Fruit fly (Drosophila melanogaster): ENCODE data around the gene comt.
A peak's percentile ranks its signal among the peaks of the same experiment; 100 is the strongest.

comt gene

DNA sequence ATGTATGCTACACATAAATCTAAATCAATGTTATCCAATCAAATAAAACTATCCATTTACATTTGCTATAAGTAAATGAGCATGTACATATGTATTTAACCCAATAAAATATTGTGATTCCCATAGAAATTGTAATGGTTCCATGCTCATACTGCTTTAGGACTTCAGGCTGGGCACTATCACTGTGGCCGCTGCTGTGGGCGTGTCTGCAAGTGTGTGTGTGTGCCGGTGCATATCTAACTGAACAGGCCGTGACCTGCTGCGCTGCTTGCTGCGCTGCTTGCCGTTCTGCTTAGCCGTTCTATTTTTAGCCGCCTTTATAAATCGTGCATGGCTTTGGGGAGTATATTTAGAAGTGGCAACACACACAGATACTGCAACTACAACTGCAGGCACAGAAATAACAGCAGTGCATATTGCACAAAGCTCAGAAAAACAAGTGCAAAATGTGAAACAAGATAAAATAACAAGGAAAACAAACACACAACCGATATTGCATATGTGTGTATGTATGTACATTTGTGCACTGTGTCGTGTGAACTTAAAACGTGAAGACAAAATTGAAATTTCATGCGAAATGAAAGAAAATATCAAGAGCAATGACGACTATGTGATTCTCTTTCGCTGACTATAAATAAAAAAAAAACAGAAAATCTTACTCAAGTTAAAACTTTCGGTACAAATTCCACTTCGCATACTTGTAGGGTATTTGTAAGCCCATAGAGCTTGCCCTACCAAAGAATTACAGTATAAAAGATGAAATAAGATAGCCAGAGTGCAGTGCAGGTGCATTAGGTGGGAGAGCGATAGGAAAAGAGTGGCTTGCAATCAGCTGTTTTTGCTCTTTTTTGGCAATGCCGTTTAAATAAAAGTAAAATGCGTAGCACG lies 19.0 kb downstream of the comt start:
- TF ChIP-seq pum (GFP tag; optimal IDR thresholded peaks at IDR 0.05) (no peak), CG6254 (GFP tag; optimal IDR thresholded peaks at IDR 0.05) (no peak), CG15479 (GFP tag; optimal IDR thresholded peaks at IDR 0.05) (peak; percentile 17), cwo (GFP tag; optimal IDR thresholded peaks at IDR 0.05) (no peak), CG2129 (GFP tag; IDR thresholded peaks at IDR 0.05; ENCODE audit: partially characterized antibody) (no peak), CG13894 (tag; optimal IDR thresholded peaks at IDR 0.05) (no peak), tna (GFP tag; IDR thresholded peaks at IDR 0.05; ENCODE audit: partially characterized antibody) (no peak), tup (GFP tag; optimal IDR thresholded peaks at IDR 0.05) (no peak), CG14860 (GFP tag; IDR thresholded peaks at IDR 0.05; ENCODE audit: partially characterized antibody) (no peak), en (GFP tag; optimal IDR thresholded peaks at IDR 0.05) (no peak), chif (GFP tag; optimal IDR thresholded peaks at IDR 0.05) (no peak), Mrtf (GFP tag; IDR thresholded peaks at IDR 0.05) (no peak), emc (GFP tag; optimal IDR thresholded peaks at IDR 0.05) (no peak), cg (GFP tag; optimal IDR thresholded peaks at IDR 0.05) (peak; percentile 68), CG7928 (GFP tag; optimal IDR thresholded peaks at IDR 0.05) (no peak), ac (GFP tag; optimal IDR thresholded peaks at IDR 0.05) (no peak), Taf1 (GFP tag; IDR thresholded peaks at IDR 0.05) (no peak), otp (GFP tag; IDR thresholded peaks at IDR 0.05) (no peak), crc (GFP tag; optimal IDR thresholded peaks at IDR 0.05) (no peak), zen (tag; optimal IDR thresholded peaks at IDR 0.05) (no peak), Dref (GFP tag; IDR thresholded peaks at IDR 0.05) (no peak), CG4360 (GFP tag; IDR thresholded peaks at IDR 0.05) (no peak), run (tag; optimal IDR thresholded peaks at IDR 0.05) (no peak), CG17912 (GFP tag; optimal IDR thresholded peaks at IDR 0.05) (no peak), CG7987 (GFP tag; optimal IDR thresholded peaks at IDR 0.05) (no peak), CG4617 (GFP tag; optimal IDR thresholded peaks at IDR 0.05; ENCODE audit: borderline replicate concordance) (no peak), al (GFP tag; IDR thresholded peaks at IDR 0.05) (no peak), BEAF-32 (GFP tag; optimal IDR thresholded peaks at IDR 0.05) (no peak), CG1603 (tag; optimal IDR thresholded peaks at IDR 0.05) (peak; percentile 5), hbn (GFP tag; IDR thresholded peaks at IDR 0.05; ENCODE audit: partially characterized antibody) (no peak), CG13123 (GFP tag; optimal IDR thresholded peaks at IDR 0.05) (no peak), CG9797 (GFP tag; optimal IDR thresholded peaks at IDR 0.05) (no peak), Drgx (GFP tag; IDR thresholded peaks at IDR 0.05) (peak; percentile 35; the same call in 1 of the 2 replicates), CG11093 (GFP tag; IDR thresholded peaks at IDR 0.05) (no peak), Poxn (GFP tag; IDR thresholded peaks at IDR 0.05) (no peak), hkb (optimal IDR thresholded peaks at IDR 0.05) (no peak), hkb (GFP tag; IDR thresholded peaks at IDR 0.05) (0 out of 2 replicates have a peak, but pooled peaks have one; percentile 30), CG13287 (GFP tag; IDR thresholded peaks at IDR 0.05; ENCODE audit: partially characterized antibody) (no peak), gfzf (GFP tag; optimal IDR thresholded peaks at IDR 0.05) (no peak), CG6854 (GFP tag; optimal IDR thresholded peaks at IDR 0.05) (no peak), CG34376 (GFP tag; optimal IDR thresholded peaks at IDR 0.05) (no peak), eve (GFP tag; optimal IDR thresholded peaks at IDR 0.05) (peak in 1 of 2 experiments; percentile 25), CG6272 (GFP tag; IDR thresholded peaks at IDR 0.05) (no peak), CkIIα-i1 (GFP tag; IDR thresholded peaks at IDR 0.05) (no peak), unpg (GFP tag; optimal IDR thresholded peaks at IDR 0.05) (peak; percentile 8), gcm2 (GFP tag; optimal IDR thresholded peaks at IDR 0.05) (no peak), CG2889 (GFP tag; IDR thresholded peaks at IDR 0.05) (no peak), CG18262 (tag; optimal IDR thresholded peaks at IDR 0.05) (peak; percentile 34), HHEX (GFP tag; optimal IDR thresholded peaks at IDR 0.05) (no peak)
